Fruit fly (Drosophila melanogaster): ENCODE measurements around the gene CG7304.

CG7304 gene

DNA sequence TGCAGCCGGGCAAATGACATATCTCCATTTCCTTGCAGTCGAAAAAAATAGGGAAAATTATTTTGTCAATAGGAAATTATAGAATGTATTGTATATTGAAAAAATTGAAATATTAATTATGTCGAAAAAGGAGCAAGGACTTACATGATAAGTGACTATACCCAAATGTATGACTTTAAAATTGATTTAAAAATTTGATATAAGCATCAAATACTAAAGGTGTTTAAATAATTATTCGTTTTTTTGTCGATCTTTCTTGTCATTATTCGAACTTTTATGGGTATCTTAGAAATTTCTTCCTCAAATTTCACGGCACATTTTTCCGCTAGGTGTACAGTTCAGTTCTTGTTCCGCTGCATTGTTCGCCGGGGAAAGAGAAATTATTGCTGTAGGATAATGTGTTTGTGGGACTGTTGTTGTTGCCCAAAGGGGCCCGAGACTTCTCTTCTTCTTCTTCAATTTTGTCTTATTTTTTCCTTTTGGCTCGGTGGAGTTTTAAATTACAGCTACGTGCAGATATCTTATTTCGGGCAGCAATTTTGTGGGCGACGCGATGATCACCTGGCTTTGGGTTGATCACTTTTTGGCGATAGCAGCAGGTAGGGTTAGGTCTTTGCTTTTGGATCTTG is 20.9 kb downstream of the CG7304 start:
- TF ChIP-seq pad (GFP tag; optimal IDR thresholded peaks at IDR 0.05), result no peak
- TF ChIP-seq CG14711 (tag; optimal IDR thresholded peaks at IDR 0.05), result no peak
- TF ChIP-seq CG11617 (GFP tag; optimal IDR thresholded peaks at IDR 0.05), result no peak
- TF ChIP-seq Mnt (GFP tag; optimal IDR thresholded peaks at IDR 0.05), result no peak
- TF ChIP-seq ovo (GFP tag; optimal IDR thresholded peaks at IDR 0.05), result no peak
- no peak for TF ChIP-seq kay (GFP tag; ENCODE audit: borderline replicate concordance)
- no peak for TF ChIP-seq CG7101 (tag; optimal IDR thresholded peaks at IDR 0.05)
- no peak for TF ChIP-seq CG12768 (GFP tag; optimal IDR thresholded peaks at IDR 0.05)
- no peak for TF ChIP-seq CG33017 (tag; optimal IDR thresholded peaks at IDR 0.05)
- no peak for TF ChIP-seq bab1 (GFP tag; optimal IDR thresholded peaks at IDR 0.05)
- TF ChIP-seq CG1620 (GFP tag; optimal IDR thresholded peaks at IDR 0.05), result no peak
- TF ChIP-seq Hr96 (GFP tag; optimal IDR thresholded peaks at IDR 0.05), result no peak
- TF ChIP-seq cic (GFP tag; optimal IDR thresholded peaks at IDR 0.05), result no peak

DNA sequence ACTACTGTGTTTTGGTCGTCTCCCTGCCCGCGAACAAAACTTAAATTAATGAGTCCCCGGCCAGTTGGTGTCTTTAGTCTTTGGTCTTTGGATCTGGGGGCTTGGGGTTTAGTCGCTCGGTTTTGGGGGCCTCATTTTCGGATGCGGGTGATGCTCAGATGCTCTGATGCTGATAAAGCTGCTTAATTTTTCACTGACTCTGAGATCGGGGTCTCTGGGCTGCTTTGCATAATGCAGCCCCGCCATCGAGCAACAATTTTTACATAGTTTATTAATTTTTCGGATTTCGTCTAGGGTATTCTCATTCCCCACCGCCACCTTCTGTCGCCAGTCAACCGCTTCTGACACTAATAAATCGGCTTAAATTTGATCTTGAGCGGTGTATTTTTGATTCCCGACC is 22.7 kb downstream of the CG7304 start:
- TF ChIP-seq Clk (GFP tag; optimal IDR thresholded peaks at IDR 0.05) (no peak), cnc (optimal IDR thresholded peaks at IDR 0.05) (no peak), CG11617 (GFP tag; optimal IDR thresholded peaks at IDR 0.05) (no peak), bab1 (GFP tag; optimal IDR thresholded peaks at IDR 0.05) (no peak), CG12768 (GFP tag; optimal IDR thresholded peaks at IDR 0.05) (no peak), CG33017 (tag; optimal IDR thresholded peaks at IDR 0.05) (no peak), CG14711 (tag; optimal IDR thresholded peaks at IDR 0.05) (no peak), toe (GFP tag; optimal IDR thresholded peaks at IDR 0.05) (no peak), CG7045 (GFP tag; optimal IDR thresholded peaks at IDR 0.05) (no peak), CG7101 (tag; optimal IDR thresholded peaks at IDR 0.05) (no peak), ovo (GFP tag; optimal IDR thresholded peaks at IDR 0.05) (no peak), Mnt (GFP tag; optimal IDR thresholded peaks at IDR 0.05) (no peak), pad (GFP tag; optimal IDR thresholded peaks at IDR 0.05) (no peak), kay (GFP tag; ENCODE audit: borderline replicate concordance) (no peak), Hr96 (GFP tag; optimal IDR thresholded peaks at IDR 0.05) (no peak), tj (GFP tag; optimal IDR thresholded peaks at IDR 0.05) (no peak)

DNA sequence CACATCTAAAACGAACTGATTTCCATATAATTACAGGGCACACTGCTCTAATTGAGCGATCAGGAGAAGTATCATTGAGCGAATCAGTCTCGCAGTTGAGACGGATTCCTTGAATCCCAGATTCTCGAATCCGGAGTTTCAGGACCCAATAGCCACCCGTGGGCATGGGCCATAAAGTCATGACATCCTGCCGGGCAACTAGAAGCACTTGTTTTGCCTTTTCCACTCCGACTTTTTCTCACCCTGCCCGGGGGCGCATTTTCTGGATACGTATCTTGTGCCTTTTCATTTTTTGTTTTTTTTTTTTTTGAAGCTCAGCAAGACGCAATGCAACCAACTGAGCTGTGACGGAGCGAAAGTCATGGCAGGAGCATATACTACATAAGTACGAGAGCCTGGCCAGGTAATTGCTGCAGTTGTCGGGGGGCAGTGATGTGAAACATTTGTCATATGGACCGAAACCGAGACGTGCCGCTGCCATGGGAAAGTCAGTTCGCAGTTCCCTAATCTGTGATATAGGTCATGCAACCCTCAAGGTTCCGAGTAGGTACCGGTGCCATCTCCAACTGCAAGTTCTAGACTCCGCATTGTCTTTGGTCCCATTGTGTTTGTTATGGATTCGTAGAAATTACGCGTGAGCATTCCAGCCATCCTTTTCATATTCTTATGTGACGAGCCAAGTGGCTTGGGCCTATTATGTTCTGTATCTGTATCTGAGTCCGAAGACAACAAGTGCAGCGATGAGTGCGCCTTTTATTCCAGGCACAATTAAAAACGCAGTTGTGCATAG is 24.0 kb downstream of the CG7304 start:
- TF ChIP-seq cic (GFP tag; optimal IDR thresholded peaks at IDR 0.05) (no peak), CG33017 (tag; optimal IDR thresholded peaks at IDR 0.05) (no peak), Clk (GFP tag; optimal IDR thresholded peaks at IDR 0.05) (no peak), CG1620 (GFP tag; optimal IDR thresholded peaks at IDR 0.05) (no peak), tj (GFP tag; optimal IDR thresholded peaks at IDR 0.05) (no peak), pad (GFP tag; optimal IDR thresholded peaks at IDR 0.05) (no peak), cnc (optimal IDR thresholded peaks at IDR 0.05) (no peak), CG11617 (GFP tag; optimal IDR thresholded peaks at IDR 0.05) (no peak), CG5204 (GFP tag; optimal IDR thresholded peaks at IDR 0.05) (no peak)

DNA sequence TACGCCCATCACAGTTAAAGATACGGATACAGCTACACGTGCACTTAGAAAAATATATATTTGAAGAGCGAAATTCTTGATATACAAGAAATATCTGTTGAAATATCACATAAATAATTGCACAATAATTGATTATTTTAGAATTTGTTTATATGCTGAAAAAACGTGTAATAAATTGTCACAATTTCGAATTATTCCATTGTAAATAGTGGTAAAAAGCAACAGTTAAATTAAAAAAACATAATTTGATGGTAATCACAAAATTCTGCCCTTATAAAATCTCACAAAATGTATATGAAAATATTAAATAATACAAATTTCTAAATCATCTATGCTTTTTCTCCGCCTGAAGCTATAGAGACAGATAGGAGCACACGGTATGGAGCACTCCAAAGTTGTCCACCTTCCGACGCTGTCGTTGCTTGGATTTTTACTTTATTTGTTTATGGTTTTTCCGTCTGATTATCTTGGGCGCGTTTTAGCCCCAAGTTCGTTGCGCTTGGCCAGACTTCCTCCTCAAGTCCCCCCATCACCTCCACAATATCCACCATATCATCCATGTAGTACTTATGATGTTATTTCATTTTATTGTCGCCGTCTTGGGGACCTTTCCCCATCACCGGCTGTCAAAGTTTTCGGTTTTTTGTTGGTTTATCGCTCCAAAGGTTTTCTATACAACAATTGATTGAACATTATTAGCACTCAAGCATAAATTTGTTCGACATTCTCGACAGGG is 24.9 kb downstream of the CG7304 start:
- TF ChIP-seq CG7045 (GFP tag; optimal IDR thresholded peaks at IDR 0.05) (no peak), pad (GFP tag; optimal IDR thresholded peaks at IDR 0.05) (no peak), kay (GFP tag; ENCODE audit: borderline replicate concordance) (no peak), CG7101 (tag; optimal IDR thresholded peaks at IDR 0.05) (no peak), cic (GFP tag; optimal IDR thresholded peaks at IDR 0.05) (no peak), toe (GFP tag; optimal IDR thresholded peaks at IDR 0.05) (no peak), CG33017 (tag; optimal IDR thresholded peaks at IDR 0.05) (no peak), CG11617 (GFP tag; optimal IDR thresholded peaks at IDR 0.05) (no peak), Clk (GFP tag; optimal IDR thresholded peaks at IDR 0.05) (no peak), Hr96 (GFP tag; optimal IDR thresholded peaks at IDR 0.05) (no peak), CG5204 (GFP tag; optimal IDR thresholded peaks at IDR 0.05) (no peak)

dm6 chr3L:15706199-15706598 is 26.7 kb downstream of the CG7304 start:
- TF ChIP-seq kay (GFP tag; ENCODE audit: borderline replicate concordance) (no peak), Clk (GFP tag; optimal IDR thresholded peaks at IDR 0.05) (no peak), ovo (GFP tag; optimal IDR thresholded peaks at IDR 0.05) (no peak), CG33017 (tag; optimal IDR thresholded peaks at IDR 0.05) (no peak), cnc (optimal IDR thresholded peaks at IDR 0.05) (no peak), CG11617 (GFP tag; optimal IDR thresholded peaks at IDR 0.05) (no peak), CG7101 (tag; optimal IDR thresholded peaks at IDR 0.05) (no peak), CG5204 (GFP tag; optimal IDR thresholded peaks at IDR 0.05) (no peak), Hr96 (GFP tag; optimal IDR thresholded peaks at IDR 0.05) (no peak), pad (GFP tag; optimal IDR thresholded peaks at IDR 0.05) (no peak), Mnt (GFP tag; optimal IDR thresholded peaks at IDR 0.05) (no peak), CG1620 (GFP tag; optimal IDR thresholded peaks at IDR 0.05) (no peak), CG7045 (GFP tag; optimal IDR thresholded peaks at IDR 0.05) (no peak), tj (GFP tag; optimal IDR thresholded peaks at IDR 0.05) (no peak), CG12768 (GFP tag; optimal IDR thresholded peaks at IDR 0.05) (no peak), cic (GFP tag; optimal IDR thresholded peaks at IDR 0.05) (no peak), bab1 (GFP tag; optimal IDR thresholded peaks at IDR 0.05) (no peak), CG14711 (tag; optimal IDR thresholded peaks at IDR 0.05) (no peak), toe (GFP tag; optimal IDR thresholded peaks at IDR 0.05) (no peak), Crg-1 (GFP tag; optimal IDR thresholded peaks at IDR 0.05) (no peak)

Measured in whole organism, adult.